Worm (Caenorhabditis elegans): ENCODE data around the gene clec-34.
A peak's percentile ranks its signal among the peaks of the same experiment; 100 is the strongest.

Gene clec-34

DNA sequence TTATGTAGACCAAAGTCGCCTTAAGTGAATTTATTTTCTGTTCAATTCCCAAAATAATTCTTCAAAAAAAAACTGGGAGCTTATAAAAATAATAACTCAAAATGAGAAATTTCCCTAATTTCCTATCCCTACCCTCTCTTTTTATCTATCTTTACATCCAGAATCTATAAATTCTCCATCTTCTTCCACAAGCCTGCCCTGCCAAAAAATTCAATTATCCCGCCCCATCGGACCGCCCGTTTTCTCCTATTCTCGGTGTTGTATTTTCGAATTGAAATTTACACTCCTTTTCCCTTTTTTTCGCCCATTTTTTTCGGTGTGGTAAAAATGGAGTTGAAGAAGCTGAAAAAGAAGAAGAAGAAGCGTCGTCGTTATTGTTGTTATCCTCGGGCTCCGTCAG, 13.9 kb downstream of the clec-34 start:
- TF ChIP-seq lsy-12 (tag; optimal IDR thresholded peaks at IDR 0.05) (no peak), lin-39 (tag; optimal IDR thresholded peaks at IDR 0.05) (no peak), fkh-2 (tag; optimal IDR thresholded peaks at IDR 0.05) (no peak), jun-1 (tag; optimal IDR thresholded peaks at IDR 0.05) (no peak), ceh-16 (tag; optimal IDR thresholded peaks at IDR 0.05) (no peak), ceh-9 (tag; optimal IDR thresholded peaks at IDR 0.05) (no peak), nhr-67 (tag; optimal IDR thresholded peaks at IDR 0.05) (no peak), R02D3.7 (tag; optimal IDR thresholded peaks at IDR 0.05) (no peak), egl-27 (tag; optimal IDR thresholded peaks at IDR 0.05) (no peak), sea-2 (GFP tag; optimal IDR thresholded peaks at IDR 0.05) (no peak), nhr-43 (tag; optimal IDR thresholded peaks at IDR 0.05; ENCODE audit: poor library complexity, severe bottlenecking) (no peak), tbx-2 (tag; optimal IDR thresholded peaks at IDR 0.05) (no peak), skn-1 (tag; optimal IDR thresholded peaks at IDR 0.05) (no peak)

DNA sequence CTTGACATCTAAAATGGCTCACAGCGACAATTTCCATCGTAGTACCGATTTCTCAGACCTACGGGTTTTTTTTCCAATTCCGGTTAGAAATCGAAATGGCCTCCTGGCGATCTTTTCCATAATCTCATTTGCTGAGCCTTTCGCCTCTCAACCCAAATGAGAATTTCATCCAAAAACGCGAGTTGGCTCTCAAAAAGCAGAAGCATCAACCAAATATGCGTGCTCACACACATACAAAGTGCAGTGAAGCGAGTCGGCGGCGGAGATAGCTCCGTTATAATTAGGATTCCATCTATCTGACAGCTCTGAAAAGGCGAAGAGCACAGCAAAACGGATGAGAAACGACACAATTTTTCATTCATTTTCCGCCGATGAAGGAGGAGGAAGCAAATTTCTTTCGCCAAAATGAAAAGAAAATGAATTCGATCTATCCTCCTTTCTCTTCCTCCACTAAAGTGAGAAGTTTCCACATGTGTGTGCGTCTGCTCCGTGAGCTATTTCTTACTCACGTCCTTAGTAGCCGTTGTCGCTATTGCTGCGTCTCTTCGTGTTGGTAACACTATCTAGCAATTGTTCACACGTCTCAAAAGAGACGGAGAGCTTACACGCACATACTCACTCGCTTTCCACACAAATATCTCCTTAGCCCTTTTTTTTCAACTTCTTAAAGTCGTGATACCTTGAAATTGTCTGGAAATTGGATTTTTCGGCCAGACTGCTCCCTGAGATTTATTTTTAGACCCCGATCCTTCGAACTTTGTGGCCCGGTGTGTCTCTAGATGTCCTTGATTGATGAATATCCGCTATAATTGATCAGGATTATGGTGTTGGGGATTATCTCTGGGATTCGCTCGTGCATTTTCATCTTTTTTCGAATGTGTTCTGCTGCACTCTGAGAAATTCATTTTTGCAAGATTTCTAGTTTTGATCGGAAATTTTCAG, 16.8 kb downstream of the clec-34 start:
- no peak for TF ChIP-seq mml-1 (tag; optimal IDR thresholded peaks at IDR 0.05)
- no peak for TF ChIP-seq skn-1 (tag; optimal IDR thresholded peaks at IDR 0.05)
- no peak for TF ChIP-seq nhr-237 (tag; optimal IDR thresholded peaks at IDR 0.05)
- peak; percentile 21 for TF ChIP-seq nfya-1 (tag; optimal IDR thresholded peaks at IDR 0.05; ENCODE audit: insufficient read depth)
- TF ChIP-seq egl-5 (tag; optimal IDR thresholded peaks at IDR 0.05), result no peak
- TF ChIP-seq fkh-10 (GFP tag; optimal IDR thresholded peaks at IDR 0.05), result peak; percentile 27
- TF ChIP-seq ceh-82 (tag; optimal IDR thresholded peaks at IDR 0.05), result no peak
- TF ChIP-seq hmg-11 (tag; optimal IDR thresholded peaks at IDR 0.05), result peak; percentile 35
- no peak for TF ChIP-seq fos-1 (tag; optimal IDR thresholded peaks at IDR 0.05)
- TF ChIP-seq nhr-25 (tag; optimal IDR thresholded peaks at IDR 0.05), result no peak
- no peak for TF ChIP-seq sea-2 (GFP tag; optimal IDR thresholded peaks at IDR 0.05)
- no peak for TF ChIP-seq nhr-43 (tag; optimal IDR thresholded peaks at IDR 0.05; ENCODE audit: poor library complexity, severe bottlenecking)
- no peak for TF ChIP-seq ama-1 (optimal IDR thresholded peaks at IDR 0.05)
- no peak for TF ChIP-seq snpc-4 (tag; optimal IDR thresholded peaks at IDR 0.05)
- TF ChIP-seq nhr-11 (tag; optimal IDR thresholded peaks at IDR 0.05), result no peak
- no peak for TF ChIP-seq ztf-11 (tag; optimal IDR thresholded peaks at IDR 0.05)
- TF ChIP-seq ceh-28 (tag; optimal IDR thresholded peaks at IDR 0.05), result no peak
- TF ChIP-seq mdl-1 (tag; optimal IDR thresholded peaks at IDR 0.05), result no peak
- no peak for TF ChIP-seq ceh-9 (tag; optimal IDR thresholded peaks at IDR 0.05)
- TF ChIP-seq elt-3 (tag; optimal IDR thresholded peaks at IDR 0.05), result no peak
- TF ChIP-seq ztf-4 (tag; optimal IDR thresholded peaks at IDR 0.05), result no peak
- TF ChIP-seq nhr-67 (tag; optimal IDR thresholded peaks at IDR 0.05), result no peak
- TF ChIP-seq jun-1 (tag; optimal IDR thresholded peaks at IDR 0.05), result no peak
- TF ChIP-seq elt-1 (tag; optimal IDR thresholded peaks at IDR 0.05), result no peak

DNA sequence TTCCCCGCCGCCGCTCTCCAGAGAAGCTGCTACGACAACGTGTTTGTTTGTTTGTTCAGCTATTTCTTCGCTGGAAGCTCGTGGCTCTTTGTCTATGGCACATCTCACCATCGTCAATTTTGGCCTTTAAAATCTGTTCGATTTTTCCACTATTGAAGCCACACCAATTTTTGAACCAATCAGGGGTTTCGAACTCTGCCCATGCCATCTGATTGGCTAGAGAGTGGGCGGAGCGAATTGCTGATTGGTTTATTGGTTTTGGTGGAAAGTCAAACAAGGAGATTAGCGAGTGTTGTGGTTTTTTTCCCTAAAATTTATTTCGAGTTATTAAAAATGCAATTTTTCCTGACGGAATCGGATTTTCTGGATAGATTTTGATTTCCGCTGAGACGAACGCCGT, 20.6 kb downstream of the clec-34 start:
- TF ChIP-seq nfya-1 (tag; optimal IDR thresholded peaks at IDR 0.05; ENCODE audit: insufficient read depth) (peak; percentile 75), lin-39 (tag; optimal IDR thresholded peaks at IDR 0.05) (no peak)

DNA sequence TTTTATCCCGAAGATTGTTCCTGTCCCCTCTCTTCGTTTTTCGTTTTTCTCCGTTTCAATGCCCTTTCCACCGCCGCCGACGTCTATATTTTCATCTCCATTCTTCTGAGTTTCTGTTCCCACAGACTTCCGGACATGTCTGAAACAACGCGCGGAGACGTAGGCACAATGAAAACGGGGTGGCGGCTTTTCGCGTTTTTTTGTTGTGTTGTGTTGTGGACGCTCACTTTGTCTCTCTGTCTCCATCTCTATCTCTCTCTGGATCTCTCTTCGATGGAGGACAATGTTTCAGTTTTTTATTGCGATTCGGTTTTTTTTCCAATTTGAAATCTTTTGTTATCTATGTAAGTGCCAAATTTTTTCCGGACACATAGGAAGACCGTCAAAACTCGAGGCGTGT, 24.4 kb downstream of the clec-34 start:
- TF ChIP-seq lin-39 (tag; optimal IDR thresholded peaks at IDR 0.05), result no peak
- no peak for TF ChIP-seq pha-4 (tag; optimal IDR thresholded peaks at IDR 0.05)
- TF ChIP-seq elt-2 (tag; optimal IDR thresholded peaks at IDR 0.05), result no peak
- no peak for TF ChIP-seq nhr-25 (tag; optimal IDR thresholded peaks at IDR 0.05)
- TF ChIP-seq nhr-23 (tag; optimal IDR thresholded peaks at IDR 0.05), result no peak
- TF ChIP-seq ztf-11 (tag; optimal IDR thresholded peaks at IDR 0.05), result no peak
- no peak for TF ChIP-seq ceh-28 (tag; optimal IDR thresholded peaks at IDR 0.05)
- TF ChIP-seq nhr-12 (tag; optimal IDR thresholded peaks at IDR 0.05), result no peak
- no peak for TF ChIP-seq nhr-77 (tag; optimal IDR thresholded peaks at IDR 0.05)
- TF ChIP-seq egl-5 (tag; optimal IDR thresholded peaks at IDR 0.05), result no peak
- no peak for TF ChIP-seq elt-3 (tag; optimal IDR thresholded peaks at IDR 0.05)
- no peak for TF ChIP-seq nhr-28 (tag; optimal IDR thresholded peaks at IDR 0.05)

All from whole organism, L3 larva.